Fruit fly (Drosophila melanogaster) whole organism: ENCODE data around the gene GABA-B-R2.

Experiments used
- psq ChIP-seq: fragments of >200 bp; optimal IDR thresholded peaks from 2 replicates; lab custom pipeline; 2017
- usp ChIP-seq: fragments of >200 bp; optimal IDR thresholded peaks from 2 replicates; lab custom pipeline; 2017; ENCODE audit warnings: missing biosample characterization, missing genetic modification characterization, mixed read lengths

- TF ChIP-seq usp (GFP tag; lab: Kevin White, UChicago) = no peak
- no peak for TF ChIP-seq psq (lab: Kevin White, UChicago)
Observed at dm6 chr3R:21777660-21778059, 2.0 kb upstream of the GABA-B-R2 start, which contains the start of gene Polr1H.
